Worm (Caenorhabditis elegans): ENCODE measurements around the gene nspc-19.

DNA sequence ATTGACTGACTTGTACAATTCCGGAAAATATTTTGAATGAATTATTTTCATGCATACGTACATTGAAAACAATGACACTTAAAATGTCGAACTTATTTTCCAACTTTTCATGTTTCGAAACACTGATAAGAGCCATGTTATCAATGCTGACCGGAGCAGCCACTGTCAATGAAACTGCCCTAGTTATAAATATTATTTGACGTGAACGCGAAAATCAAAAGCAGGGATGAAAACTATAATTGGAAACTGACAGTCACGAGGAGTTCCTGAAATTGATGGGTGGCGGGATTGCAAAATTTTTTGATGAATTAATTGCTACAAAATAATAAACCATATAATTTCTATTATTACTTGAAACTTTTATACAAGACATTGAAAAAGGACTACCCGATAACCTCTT lies 11.0 kb downstream of the nspc-19 start:
- TF ChIP-seq tlf-1 (GFP tag; optimal IDR thresholded peaks at IDR 0.05) (no peak), ccch-3 (GFP tag; optimal IDR thresholded peaks at IDR 0.05) (no peak), ztf-22 (GFP tag; optimal IDR thresholded peaks at IDR 0.05) (peak; percentile 37)
